Worm (Caenorhabditis elegans) whole organism, late embryonic: ENCODE results near the gene tbc-10.
A peak's percentile ranks its signal among the peaks of the same experiment; 100 is the strongest.

ENCODE experiments used
- C08G9.2 ChIP-seq: sonication (generic microtip); optimal IDR thresholded peaks from 2 replicates; lab custom pipeline; 2016; ENCODE audit warnings: mild to moderate bottlenecking, missing genetic modification characterization, moderate library complexity, missing compliant biosample characterization
- C38D4.7 ChIP-seq: fragments of 200-800 bp; sonication (Bioruptor generic); optimal IDR thresholded peaks from 2 replicates; lab custom pipeline; 2018; ENCODE audit warnings: mild to moderate bottlenecking, missing genetic modification characterization, moderate library complexity, missing compliant biosample characterization
- K02D7.2 ChIP-seq: sonication (generic microtip); optimal IDR thresholded peaks from 2 replicates; lab custom pipeline; 2017; ENCODE audit warnings: mild to moderate bottlenecking, missing genetic modification characterization, missing compliant biosample characterization
- Y22D7AL.16 ChIP-seq: sonication (generic microtip); optimal IDR thresholded peaks from 2 replicates; lab custom pipeline; 2016; ENCODE audit warnings: missing genetic modification characterization, missing compliant biosample characterization
- ceh-14 ChIP-seq: sonication (generic microtip); optimal IDR thresholded peaks from 2 replicates; lab custom pipeline; 2016; ENCODE audit warnings: missing genotype, missing genetic modification characterization, missing compliant biosample characterization
- ceh-18 ChIP-seq: sonication (generic microtip); optimal IDR thresholded peaks from 2 replicates; lab custom pipeline; 2016; ENCODE audit warnings: missing genetic modification characterization, missing compliant biosample characterization
- ceh-19 ChIP-seq: fragments of 200-800 bp; sonication (Bioruptor generic); optimal IDR thresholded peaks from 2 replicates; lab custom pipeline; 2018; ENCODE audit warnings: mild to moderate bottlenecking, missing genetic modification characterization, missing compliant biosample characterization
- ceh-2 ChIP-seq: sonication (generic microtip); optimal IDR thresholded peaks from 2 replicates; lab custom pipeline; 2016; ENCODE audit warnings: missing genotype, missing genetic modification characterization, missing compliant biosample characterization
- ceh-22 ChIP-seq: sonication (generic microtip); optimal IDR thresholded peaks from 2 replicates; lab custom pipeline; 2017; ENCODE audit warnings: missing biosample characterization, missing genetic modification characterization
- ceh-24 ChIP-seq: sonication (generic microtip); optimal IDR thresholded peaks from 2 replicates; lab custom pipeline; 2016; ENCODE audit warnings: mild to moderate bottlenecking, missing genetic modification characterization, missing compliant biosample characterization
- ceh-30 ChIP-seq: fragments of 150-350 bp; optimal IDR thresholded peaks from 2 replicates; lab custom pipeline; 2014; ENCODE audit warnings: missing biosample characterization, missing genetic modification characterization
- ceh-31 ChIP-seq: sonication (generic microtip); optimal IDR thresholded peaks from 2 replicates; lab custom pipeline; 2016; ENCODE audit warnings: missing genetic modification characterization, missing compliant biosample characterization
- ceh-48 ChIP-seq: sonication (generic microtip); optimal IDR thresholded peaks from 2 replicates; lab custom pipeline; 2016; ENCODE audit warnings: missing genetic modification characterization, inconsistent platforms, missing compliant biosample characterization
- ceh-6 ChIP-seq: fragments of 200-800 bp; sonication (Bioruptor generic); optimal IDR thresholded peaks from 2 replicates; lab custom pipeline; 2018; ENCODE audit warnings: mild to moderate bottlenecking, missing genetic modification characterization, missing compliant biosample characterization
- dve-1 ChIP-seq: sonication (generic microtip); optimal IDR thresholded peaks from 2 replicates; lab custom pipeline; 2017; ENCODE audit warnings: antibody characterized with exemption, mild to moderate bottlenecking, missing genetic modification characterization, missing compliant biosample characterization
- elt-2 ChIP-seq: sonication (generic microtip); optimal IDR thresholded peaks from 2 replicates; lab custom pipeline; 2016; ENCODE audit warnings: missing genetic modification reagents, missing genetic modification characterization, missing compliant biosample characterization
- ets-4 ChIP-seq: sonication (generic microtip); optimal IDR thresholded peaks from 2 replicates; lab custom pipeline; 2016; ENCODE audit warnings: missing genetic modification characterization, missing compliant biosample characterization
- eyg-1 ChIP-seq: sonication (generic microtip); optimal IDR thresholded peaks from 2 replicates; lab custom pipeline; 2016; ENCODE audit warnings: missing genotype, missing genetic modification characterization, missing compliant biosample characterization
- hlh-13 ChIP-seq: fragments of 200-800 bp; sonication (Bioruptor generic); optimal IDR thresholded peaks from 2 replicates; lab custom pipeline; 2018; ENCODE audit warnings: mild to moderate bottlenecking, missing genetic modification characterization, missing compliant biosample characterization
- hlh-30 ChIP-seq: sonication (generic microtip); optimal IDR thresholded peaks from 2 replicates; lab custom pipeline; 2017; ENCODE audit warnings: antibody characterized with exemption, missing genetic modification characterization, missing compliant biosample characterization; ENCODE audit not compliant: insufficient read depth
- hlh-6 ChIP-seq: sonication (generic microtip); optimal IDR thresholded peaks from 2 replicates; lab custom pipeline; 2016; ENCODE audit warnings: missing genotype, missing genetic modification characterization, missing compliant biosample characterization
- lin-11 ChIP-seq: fragments of 200-800 bp; sonication (Bioruptor generic); optimal IDR thresholded peaks from 2 replicates; lab custom pipeline; 2018; ENCODE audit warnings: mild to moderate bottlenecking, missing genetic modification characterization, missing compliant biosample characterization
- madf-2 ChIP-seq: sonication (generic microtip); optimal IDR thresholded peaks from 2 replicates; lab custom pipeline; 2017; ENCODE audit warnings: missing genetic modification characterization, missing compliant biosample characterization
- mec-3 ChIP-seq: sonication (generic microtip); optimal IDR thresholded peaks from 2 replicates; lab custom pipeline; 2016; ENCODE audit warnings: borderline replicate concordance, missing genetic modification characterization, missing compliant biosample characterization
- nfya-1 ChIP-seq: sonication (generic microtip); optimal IDR thresholded peaks from 2 replicates; lab custom pipeline; 2017; ENCODE audit warnings: missing genetic modification characterization, mild to moderate bottlenecking, missing compliant biosample characterization, antibody characterized with exemption, moderate library complexity
- odd-2 ChIP-seq: sonication (generic microtip); optimal IDR thresholded peaks from 2 replicates; lab custom pipeline; 2017; ENCODE audit warnings: antibody characterized with exemption, mild to moderate bottlenecking, missing genetic modification characterization, missing compliant biosample characterization
- pag-3 ChIP-seq: sonication (generic microtip); optimal IDR thresholded peaks from 2 replicates; lab custom pipeline; 2016; ENCODE audit warnings: missing compliant biosample characterization, missing genetic modification characterization, borderline replicate concordance
- pax-1 ChIP-seq: fragments of 150-350 bp; optimal IDR thresholded peaks from 2 replicates; lab custom pipeline; 2014; ENCODE audit warnings: missing biosample characterization, missing genetic modification characterization
- pha-4 ChIP-seq: fragments of 150-350 bp; optimal IDR thresholded peaks from 2 replicates; lab custom pipeline; 2018; ENCODE audit warnings: missing biosample characterization, missing genetic modification reagents, missing genetic modification characterization
- pqm-1 ChIP-seq: sonication (generic microtip); optimal IDR thresholded peaks from 2 replicates; lab custom pipeline; 2016; ENCODE audit warnings: missing genetic modification characterization, missing compliant biosample characterization
- rnt-1 ChIP-seq: sonication (generic microtip); optimal IDR thresholded peaks from 2 replicates; lab custom pipeline; 2016; ENCODE audit warnings: missing genetic modification characterization, missing compliant biosample characterization
- sdc-2 ChIP-seq: sonication (generic microtip); optimal IDR thresholded peaks from 2 replicates; lab custom pipeline; 2016; ENCODE audit warnings: missing genotype, missing genetic modification characterization, missing compliant biosample characterization
- sox-2 ChIP-seq: fragments of 200-800 bp; sonication (Bioruptor generic); IDR thresholded peaks from 2 replicates; pipeline ENCODE4 v1.3.6; 2022; ENCODE audit warnings: missing genetic modification reagents, missing genetic modification characterization, missing compliant biosample characterization
- syd-9 ChIP-seq: sonication (generic microtip); optimal IDR thresholded peaks from 2 replicates; lab custom pipeline; 2016; ENCODE audit warnings: mild to moderate bottlenecking, missing genetic modification characterization, moderate library complexity, missing compliant biosample characterization
- tbx-2 ChIP-seq: sonication (generic microtip); optimal IDR thresholded peaks from 2 replicates; lab custom pipeline; 2016; ENCODE audit warnings: missing genetic modification characterization, missing compliant biosample characterization
- tbx-7 ChIP-seq: sonication (generic microtip); optimal IDR thresholded peaks from 2 replicates; lab custom pipeline; 2016; ENCODE audit warnings: missing genotype, missing genetic modification characterization, missing compliant biosample characterization
- ttx-3 ChIP-seq: sonication (generic microtip); optimal IDR thresholded peaks from 2 replicates; lab custom pipeline; 2016; ENCODE audit warnings: missing genetic modification reagents, missing genetic modification characterization, missing compliant biosample characterization
- unc-86 ChIP-seq: sonication (generic microtip); optimal IDR thresholded peaks from 2 replicates; lab custom pipeline; 2016; ENCODE audit warnings: missing genetic modification characterization, missing compliant biosample characterization
- zip-5 ChIP-seq: sonication (generic microtip); optimal IDR thresholded peaks from 2 replicates; lab custom pipeline; 2016; ENCODE audit warnings: missing genetic modification characterization, missing compliant biosample characterization

tbc-10 gene

DNA sequence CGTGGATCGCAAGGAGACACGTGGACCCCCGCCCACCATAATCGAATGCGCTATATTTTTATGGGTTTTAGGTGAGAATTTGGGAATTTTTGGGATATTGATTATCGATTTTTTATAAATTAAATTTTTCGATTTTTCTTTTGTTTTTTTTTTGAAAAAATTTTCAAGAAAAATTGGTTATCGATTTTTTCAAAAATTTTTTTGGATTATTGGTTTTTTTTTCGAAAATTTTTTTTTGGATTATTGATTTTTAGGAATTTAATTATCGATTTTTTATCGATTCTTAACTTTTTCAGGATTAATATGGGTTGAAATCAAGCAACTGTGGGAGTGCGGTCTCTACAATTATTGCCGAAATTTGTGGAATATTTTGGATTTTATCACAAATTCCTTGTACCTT is 13.5 kb downstream of the tbc-10 start:
- TF ChIP-seq C38D4.7 (GFP tag; lab: Kevin White, UChicago), result no peak

DNA sequence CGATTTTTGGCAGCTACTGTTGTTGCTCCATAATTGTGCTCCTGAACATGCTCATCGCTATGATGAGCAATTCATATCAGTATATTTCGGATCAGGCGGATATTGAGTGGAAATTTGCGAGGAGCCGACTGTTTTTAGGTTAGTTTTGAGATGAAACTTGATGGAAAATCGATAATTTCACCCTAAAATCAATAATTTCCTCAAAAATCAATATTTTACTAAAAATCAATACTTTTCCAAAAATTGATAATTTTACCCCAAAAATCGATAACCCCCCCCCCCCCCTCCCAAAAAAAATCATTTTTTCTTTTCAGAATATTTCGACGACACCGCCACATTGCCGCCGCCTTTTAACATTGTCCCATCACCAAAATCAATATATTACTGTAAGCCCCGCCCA is 15.8 kb downstream of the tbc-10 start:
- TF ChIP-seq ceh-48, result peak; percentile 17
- TF ChIP-seq sdc-2 (tag; lab: Kevin White, UChicago), result no peak
- TF ChIP-seq rnt-1, result no peak
- TF ChIP-seq unc-86 (tag; lab: Kevin White, UChicago), result no peak
- TF ChIP-seq eyg-1 (tag; lab: Kevin White, UChicago), result no peak

DNA sequence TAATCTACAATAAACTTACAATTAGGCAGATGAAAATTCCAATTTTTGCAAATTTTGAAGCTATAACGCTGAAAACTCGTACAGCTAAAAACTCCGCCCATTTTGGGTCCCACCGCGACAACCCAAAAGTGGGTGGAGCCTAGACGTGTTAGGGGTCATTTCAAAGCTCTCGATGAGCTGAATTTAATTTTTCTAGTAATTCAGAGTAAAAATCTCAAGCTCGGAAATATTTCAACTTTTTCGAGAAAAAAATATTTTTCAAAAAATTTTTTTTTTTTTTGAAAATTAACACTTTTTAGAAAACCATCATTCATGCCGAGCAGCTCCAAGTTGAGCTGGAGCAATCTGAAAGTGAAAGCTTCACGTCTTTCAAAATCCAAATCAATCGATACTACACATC is 18.2 kb downstream of the tbc-10 start, which contains the start of gene R06B10.7:
Gene R06B10.7 (minus strand): TSS at position 101 of the 400 bp plus-strand sequence.
- TF ChIP-seq rnt-1 (no peak), ceh-22 (tag; lab: Kevin White, UChicago) (no peak), ceh-24 (tag; lab: Kevin White, UChicago) (no peak), madf-2 (no peak), mec-3 (tag; lab: Kevin White, UChicago) (no peak), pqm-1 (no peak), dve-1 (tag; lab: Kevin White, UChicago) (no peak), ceh-31 (tag; lab: Kevin White, UChicago) (no peak)

DNA sequence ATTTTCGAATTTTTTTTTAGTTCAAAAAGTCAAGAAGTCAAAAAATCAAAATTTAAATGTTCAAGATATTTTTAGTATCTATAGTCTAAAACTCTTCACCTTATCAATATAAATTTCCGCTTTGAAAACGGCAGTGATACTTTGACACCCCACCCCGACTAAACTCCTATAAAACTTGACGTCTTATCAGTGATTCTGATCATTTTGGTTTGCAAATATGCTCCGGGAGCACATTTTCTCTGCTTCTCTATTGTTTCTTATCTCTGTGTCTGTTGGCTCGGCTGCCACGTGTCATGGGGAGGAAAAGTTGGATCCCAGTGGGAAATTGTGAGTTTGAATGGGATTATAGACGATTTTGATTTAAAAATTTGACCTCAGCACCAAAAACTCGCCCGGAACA is 19.4 kb downstream of the tbc-10 start, which contains the start of gene clec-150:
Gene clec-150 (plus strand): TSS at position 198 of the 400 bp plus-strand sequence.
- TF ChIP-seq pha-4 (tag; lab: Kevin White, UChicago), result no peak
- peak; percentile 56 for TF ChIP-seq elt-2 (tag; lab: Kevin White, UChicago)
- TF ChIP-seq odd-2, result no peak

DNA sequence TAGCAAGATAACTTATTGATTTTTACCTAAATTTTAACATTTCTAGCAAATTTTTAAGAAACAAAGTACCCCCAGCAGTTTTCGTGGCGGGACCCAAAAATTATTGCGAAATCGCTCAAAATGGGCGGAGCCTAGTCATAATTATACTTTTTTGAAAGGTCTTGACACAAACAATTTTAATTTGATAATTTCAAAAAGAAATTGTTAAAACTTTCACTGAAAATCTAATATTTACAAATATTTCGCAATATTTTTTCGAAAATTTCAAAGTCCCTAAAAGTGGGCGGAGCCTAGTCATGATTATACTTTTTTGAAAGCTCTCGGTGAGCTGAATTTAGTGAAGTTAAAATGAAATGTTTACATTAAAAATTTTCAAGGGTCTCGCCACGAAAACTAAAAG is 21.4 kb downstream of the tbc-10 start:
- no peak for TF ChIP-seq C08G9.2 (tag; lab: Kevin White, UChicago)
- no peak for TF ChIP-seq ceh-6 (GFP tag; lab: Kevin White, UChicago)
- TF ChIP-seq C38D4.7 (GFP tag; lab: Kevin White, UChicago), result no peak

DNA sequence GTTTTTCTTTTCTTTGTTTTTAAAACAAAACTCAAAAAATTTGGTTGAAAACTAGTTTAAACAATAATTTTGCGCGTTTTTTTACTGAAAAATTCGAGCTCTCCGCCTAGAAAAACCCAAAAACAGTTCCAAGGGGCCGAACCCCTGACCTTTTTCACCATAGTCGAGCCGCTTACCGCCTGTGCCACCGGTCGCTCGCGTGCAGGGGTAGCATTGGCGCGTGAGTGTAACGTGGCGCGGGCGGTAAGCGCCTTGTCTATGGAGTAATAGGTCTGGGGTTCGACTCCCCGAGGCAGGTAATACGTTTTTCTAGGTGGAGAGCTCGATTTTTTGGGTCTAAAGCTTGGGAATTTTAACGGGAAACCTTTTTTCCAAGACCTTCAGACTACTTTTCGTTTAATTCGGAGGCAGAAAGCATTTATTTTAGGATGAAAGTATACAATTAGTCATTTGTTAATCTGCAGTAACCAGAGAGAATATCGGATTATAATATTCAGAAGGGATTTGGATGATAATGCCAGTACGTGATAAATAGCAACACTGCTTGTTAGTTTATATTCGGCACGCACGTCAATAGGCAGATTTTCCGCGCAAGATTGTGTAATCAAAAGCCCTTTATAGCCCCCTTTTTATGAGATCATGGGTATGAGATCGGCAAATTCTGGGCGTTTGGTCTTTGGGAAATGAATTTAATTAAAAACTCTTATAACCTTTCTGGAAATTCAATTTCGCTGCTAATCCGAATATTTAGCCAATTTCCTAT is 24.3 kb downstream of the tbc-10 start:
- TF ChIP-seq dve-1 (tag; lab: Kevin White, UChicago) (no peak), sox-2 (GFP tag; lab: Robert Waterston, UW) (no peak), tbx-2 (no peak), ceh-31 (tag; lab: Kevin White, UChicago) (no peak), Y22D7AL.16 (tag; lab: Kevin White, UChicago) (no peak), zip-5 (tag; lab: Kevin White, UChicago) (no peak), lin-11 (tag; lab: Kevin White, UChicago) (no peak), hlh-30 (tag; lab: Kevin White, UChicago) (no peak), hlh-13 (GFP tag; lab: Kevin White, UChicago) (no peak), ceh-19 (GFP tag; lab: Kevin White, UChicago) (no peak), ceh-30 (tag; lab: Kevin White, UChicago) (no peak), tbx-7 (no peak), ttx-3 (tag; lab: Kevin White, UChicago) (no peak)
- TF ChIP-seq, all 69 proteins: peak for 0

DNA sequence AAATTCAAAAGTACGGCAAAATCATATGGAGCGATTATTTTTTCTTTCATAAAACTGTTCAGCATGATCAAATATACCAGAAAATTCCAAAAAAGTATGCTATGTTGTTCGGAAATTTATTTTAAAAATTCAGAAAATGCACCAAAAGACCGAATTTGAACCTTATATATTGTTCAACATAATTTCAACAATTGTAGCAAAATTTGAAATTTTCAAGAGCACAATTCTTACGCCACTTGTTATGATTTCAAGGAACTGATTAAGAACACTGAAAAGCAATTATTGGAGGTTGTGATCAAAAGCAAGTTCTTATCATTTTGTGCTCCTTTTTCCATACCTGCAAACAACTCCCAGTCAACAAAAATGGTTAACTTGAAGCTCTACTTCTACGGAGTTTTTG is 25.0 kb downstream of the tbc-10 start, which contains the start of gene clc-27:
Gene clc-27 (plus strand): TSS at position 301 of the 400 bp plus-strand sequence.
- TF ChIP-seq ceh-2 (tag; lab: Kevin White, UChicago) (no peak), K02D7.2 (tag; lab: Kevin White, UChicago) (no peak), ceh-22 (tag; lab: Kevin White, UChicago) (no peak), ets-4 (no peak), pag-3 (no peak), ceh-14 (tag; lab: Kevin White, UChicago) (no peak), ceh-48 (no peak), syd-9 (tag; lab: Kevin White, UChicago) (no peak), ceh-18 (no peak), pax-1 (tag; lab: Kevin White, UChicago) (no peak), ceh-31 (tag; lab: Kevin White, UChicago) (no peak), hlh-6 (tag; lab: Kevin White, UChicago) (no peak), mec-3 (tag; lab: Kevin White, UChicago) (no peak), nfya-1 (tag; lab: Kevin White, UChicago) (no peak), sox-2 (GFP tag; lab: Robert Waterston, UW) (no peak), zip-5 (tag; lab: Kevin White, UChicago) (no peak), Y22D7AL.16 (tag; lab: Kevin White, UChicago) (no peak)
